Fruit fly (Drosophila melanogaster) whole organism, embryonic: ENCODE data around the gene UQCR-14L.

Source experiments
- CG10147 ChIP-seq: fragments of 200-800 bp; sonication (Bioruptor generic); optimal IDR thresholded peaks from 2 replicates; lab custom pipeline; 2019; ENCODE audit warnings: missing biosample characterization, mild to moderate bottlenecking, missing genetic modification characterization, moderate library complexity
- CG10543 ChIP-seq: fragments of 200-800 bp; sonication (Bioruptor generic); optimal IDR thresholded peaks from 3 replicates; lab custom pipeline; 2017; ENCODE audit warnings: missing biosample characterization, mild to moderate bottlenecking, missing genetic modification characterization, moderate library complexity
- CG11723 ChIP-seq: fragments of 200-800 bp; sonication (Bioruptor generic); optimal IDR thresholded peaks from 2 replicates; lab custom pipeline; 2017; ENCODE audit warnings: missing biosample characterization, mild to moderate bottlenecking, missing genetic modification characterization
- CG12071 ChIP-seq: fragments of 200-800 bp; sonication (Bioruptor generic); optimal IDR thresholded peaks from 3 replicates; lab custom pipeline; 2018; ENCODE audit warnings: missing biosample characterization, mild to moderate bottlenecking, missing genetic modification characterization
- CG12769 ChIP-seq: fragments of 200-800 bp; sonication (Bioruptor generic); optimal IDR thresholded peaks from 2 replicates; lab custom pipeline; 2019; ENCODE audit warnings: missing biosample characterization, mild to moderate bottlenecking, missing genetic modification characterization, moderate library complexity
- CG14014 ChIP-seq: fragments of 200-800 bp; sonication (Bioruptor generic); IDR thresholded peaks from 2 replicates; pipeline ENCODE4 v1.3.6; 2022; ENCODE audit warnings: missing biosample characterization, missing genetic modification characterization
- CG15601 ChIP-seq: fragments of 200-800 bp; sonication (Bioruptor generic); optimal IDR thresholded peaks from 3 replicates; lab custom pipeline; 2019; ENCODE audit warnings: missing biosample characterization, mild to moderate bottlenecking, missing genetic modification characterization, moderate library complexity
- CG1603 ChIP-seq: fragments of 200-800 bp; sonication (Bioruptor generic); optimal IDR thresholded peaks from 2 replicates; lab custom pipeline; 2019; ENCODE audit warnings: missing biosample characterization, mild to moderate bottlenecking, missing genetic modification characterization, moderate library complexity
- CG16863 ChIP-seq: fragments of 200-800 bp; sonication (Bioruptor generic); optimal IDR thresholded peaks from 3 replicates; lab custom pipeline; 2016; ENCODE audit warnings: missing biosample characterization, missing genetic modification characterization
- CG1792 ChIP-seq: fragments of 200-800 bp; sonication (Bioruptor generic); optimal IDR thresholded peaks from 2 replicates; lab custom pipeline; 2016; ENCODE audit warnings: missing biosample characterization, missing genetic modification characterization
- CG18599 ChIP-seq: fragments of 200-800 bp; sonication (Bioruptor generic); optimal IDR thresholded peaks from 3 replicates; lab custom pipeline; 2017; ENCODE audit warnings: missing biosample characterization, missing genetic modification characterization, mild to moderate bottlenecking, moderate library complexity, missing genetic modification reagents
- CG2116 ChIP-seq: fragments of 200-800 bp; sonication (Bioruptor generic); optimal IDR thresholded peaks from 3 replicates; lab custom pipeline; 2018; ENCODE audit warnings: missing biosample characterization, mild to moderate bottlenecking, missing genetic modification characterization
- CG2712 ChIP-seq: fragments of 200-800 bp; optimal IDR thresholded peaks from 3 replicates; lab custom pipeline; 2019; ENCODE audit warnings: missing biosample characterization, mild to moderate bottlenecking, missing genetic modification characterization, moderate library complexity
- CG31224 ChIP-seq: fragments of 200-800 bp; sonication (Bioruptor generic); IDR thresholded peaks from 2 replicates; pipeline ENCODE4 v1.3.6; 2022; ENCODE audit warnings: missing biosample characterization, missing genetic modification characterization
- CG3281 ChIP-seq: fragments of 200-800 bp; sonication (Bioruptor generic); optimal IDR thresholded peaks from 3 replicates; lab custom pipeline; 2017; ENCODE audit warnings: missing biosample characterization, mild to moderate bottlenecking, missing genetic modification characterization
- CG33557 ChIP-seq: fragments of 200-800 bp; sonication (Bioruptor generic); optimal IDR thresholded peaks from 2 replicates; lab custom pipeline; 2019; ENCODE audit warnings: missing biosample characterization, mild to moderate bottlenecking, missing genetic modification characterization, moderate library complexity
- CG34422 ChIP-seq: fragments of 200-800 bp; sonication (Bioruptor generic); IDR thresholded peaks from 3 replicates; pipeline ENCODE4 v1.3.6; 2022; ENCODE audit warnings: missing biosample characterization, missing genetic modification characterization
- CG3838 ChIP-seq: fragments of 200-800 bp; sonication (Bioruptor generic); optimal IDR thresholded peaks from 3 replicates; lab custom pipeline; 2016; ENCODE audit warnings: missing biosample characterization, missing genetic modification characterization
- CG4328 ChIP-seq: fragments of 200-800 bp; sonication (Bioruptor generic); optimal IDR thresholded peaks from 3 replicates; lab custom pipeline; 2017; ENCODE audit warnings: missing biosample characterization, missing genetic modification reagents, missing genetic modification characterization
- CG4360 ChIP-seq: fragments of 200-800 bp; sonication (Bioruptor generic); IDR thresholded peaks from 2 replicates; pipeline ENCODE4 v1.3.6; 2022; ENCODE audit warnings: missing biosample characterization, missing genetic modification characterization
- CG6854 ChIP-seq: fragments of 200-800 bp; sonication (Bioruptor generic); optimal IDR thresholded peaks from 3 replicates; lab custom pipeline; 2017; ENCODE audit warnings: missing biosample characterization, mild to moderate bottlenecking, missing genetic modification characterization
- Dad ChIP-seq: fragments of 200-800 bp; sonication (Bioruptor generic); optimal IDR thresholded peaks from 3 replicates; lab custom pipeline; 2016; ENCODE audit warnings: missing biosample characterization, missing genetic modification characterization
- Dfd ChIP-seq, 2 experiments: fragments of >200 bp; optimal IDR thresholded peaks; 2 replicates each; lab custom pipeline; 2017; ENCODE audit warnings: missing biosample characterization in 2 of 2, missing genetic modification characterization in 2 of 2
- H15 ChIP-seq: fragments of 200-800 bp; sonication (Bioruptor generic); IDR thresholded peaks from 3 replicates; pipeline ENCODE4 v1.3.6; 2022; ENCODE audit warnings: missing biosample characterization, missing genetic modification characterization
- HLH54F ChIP-seq: fragments of 200-800 bp; sonication (Bioruptor generic); optimal IDR thresholded peaks from 3 replicates; lab custom pipeline; 2016; ENCODE audit warnings: missing biosample characterization, missing genetic modification characterization
- Hsf ChIP-seq: fragments of 200-800 bp; sonication (Bioruptor generic); optimal IDR thresholded peaks from 3 replicates; lab custom pipeline; 2016; ENCODE audit warnings: missing biosample characterization, missing genetic modification characterization
- Lim3 ChIP-seq: fragments of 200-800 bp; sonication (Bioruptor generic); IDR thresholded peaks from 2 replicates; pipeline ENCODE4 v1.3.6; 2022; ENCODE audit warnings: missing biosample characterization, missing genetic modification characterization
- NC2β ChIP-seq: fragments of 200-800 bp; sonication (Bioruptor generic); optimal IDR thresholded peaks from 2 replicates; lab custom pipeline; 2016; ENCODE audit warnings: missing biosample characterization, missing genetic modification characterization
- Oli ChIP-seq: fragments of 200-800 bp; sonication (Bioruptor generic); optimal IDR thresholded peaks from 2 replicates; lab custom pipeline; 2018; ENCODE audit warnings: missing biosample characterization, mild to moderate bottlenecking, missing genetic modification characterization, moderate library complexity
- Ravus ChIP-seq: fragments of 200-800 bp; sonication (Bioruptor generic); IDR thresholded peaks from 2 replicates; pipeline ENCODE4 v1.3.6; 2022; ENCODE audit warnings: missing biosample characterization, missing genetic modification characterization
- Sox100B ChIP-seq: fragments of 200-800 bp; sonication (Bioruptor generic); optimal IDR thresholded peaks from 3 replicates; lab custom pipeline; 2018; ENCODE audit warnings: missing biosample characterization, mild to moderate bottlenecking, missing genetic modification characterization
- Spps ChIP-seq: fragments of 200-800 bp; sonication (Bioruptor generic); optimal IDR thresholded peaks from 2 replicates; lab custom pipeline; 2018; ENCODE audit warnings: missing biosample characterization, mild to moderate bottlenecking, missing genetic modification characterization
- Ssrp ChIP-seq: fragments of 200-800 bp; sonication (Bioruptor generic); optimal IDR thresholded peaks from 2 replicates; lab custom pipeline; 2018; ENCODE audit warnings: missing biosample characterization, mild to moderate bottlenecking, missing genetic modification characterization, moderate library complexity
- Tbp ChIP-seq: fragments of >200 bp; optimal IDR thresholded peaks from 2 replicates; lab custom pipeline; 2018; ENCODE audit warnings: missing biosample characterization, missing genetic modification characterization
- cas ChIP-seq: fragments of 200-800 bp; sonication (Bioruptor generic); IDR thresholded peaks from 2 replicates; pipeline ENCODE4 v1.3.6; 2022; ENCODE audit warnings: missing biosample characterization, missing genetic modification characterization
- ci ChIP-seq: fragments of 200-800 bp; sonication (Bioruptor generic); IDR thresholded peaks from 3 replicates; pipeline ENCODE4 v1.3.6; 2022; ENCODE audit warnings: missing biosample characterization, missing genetic modification characterization
- disco-r ChIP-seq: fragments of 200-800 bp; sonication (Bioruptor generic); optimal IDR thresholded peaks from 2 replicates; lab custom pipeline; 2016; ENCODE audit warnings: missing biosample characterization, missing genetic modification characterization
- en ChIP-seq: fragments of 200-800 bp; sonication (Bioruptor generic); optimal IDR thresholded peaks from 2 replicates; lab custom pipeline; 2016; ENCODE audit warnings: missing biosample characterization, missing genetic modification characterization
- eve ChIP-seq, 2 experiments: fragments of >200 bp; optimal IDR thresholded peaks; 2 replicates each; lab custom pipeline; 2017; ENCODE audit warnings: missing biosample characterization in 2 of 2, missing genetic modification characterization in 2 of 2
- fd64A ChIP-seq: fragments of 200-800 bp; sonication (Bioruptor generic); optimal IDR thresholded peaks from 3 replicates; lab custom pipeline; 2018; ENCODE audit warnings: missing biosample characterization, mild to moderate bottlenecking, missing genetic modification characterization
- ftz-f1 ChIP-seq: fragments of 200-800 bp; sonication (Bioruptor generic); optimal IDR thresholded peaks from 2 replicates; lab custom pipeline; 2016; ENCODE audit warnings: missing biosample characterization, missing genetic modification characterization
- gsb ChIP-seq: fragments of 200-800 bp; sonication (Bioruptor generic); IDR thresholded peaks from 2 replicates; pipeline ENCODE4 v1.3.6; 2022; ENCODE audit warnings: missing biosample characterization, missing genetic modification characterization
- klu ChIP-seq: fragments of 200-800 bp; sonication (Bioruptor generic); IDR thresholded peaks from 2 replicates; pipeline ENCODE4 v1.3.6; 2022; ENCODE audit warnings: missing biosample characterization, missing genetic modification characterization
- nerfin-1 ChIP-seq: fragments of 200-800 bp; sonication (Bioruptor generic); optimal IDR thresholded peaks from 3 replicates; lab custom pipeline; 2019; ENCODE audit warnings: missing biosample characterization, mild to moderate bottlenecking, missing genetic modification characterization, moderate library complexity
- pita ChIP-seq: fragments of 200-800 bp; sonication (Bioruptor generic); optimal IDR thresholded peaks from 2 replicates; lab custom pipeline; 2017; ENCODE audit warnings: missing biosample characterization, mild to moderate bottlenecking, missing genetic modification characterization
- slbo ChIP-seq: fragments of 200-800 bp; sonication (Bioruptor generic); IDR thresholded peaks from 2 replicates; pipeline ENCODE4 v1.3.6; 2022; ENCODE audit warnings: missing biosample characterization, missing genetic modification characterization
- so ChIP-seq: fragments of 200-800 bp; sonication (Bioruptor generic); IDR thresholded peaks from 3 replicates; pipeline ENCODE4 v1.3.6; 2022; ENCODE audit warnings: missing biosample characterization, missing genetic modification characterization
- sob ChIP-seq: fragments of 200-800 bp; sonication (Bioruptor generic); IDR thresholded peaks from 2 replicates; pipeline ENCODE4 v1.3.6; 2022; ENCODE audit warnings: missing biosample characterization, missing genetic modification characterization
- ttk ChIP-seq: fragments of 200-800 bp; sonication (Bioruptor generic); IDR thresholded peaks from 2 replicates; pipeline ENCODE4 v2.1.2; 2022; ENCODE audit warnings: missing biosample characterization, missing genetic modification characterization
- vfl ChIP-seq: fragments of 200-800 bp; sonication (Bioruptor generic); optimal IDR thresholded peaks from 2 replicates; lab custom pipeline; 2016; ENCODE audit warnings: missing biosample characterization, missing genetic modification characterization

Gene UQCR-14L

DNA sequence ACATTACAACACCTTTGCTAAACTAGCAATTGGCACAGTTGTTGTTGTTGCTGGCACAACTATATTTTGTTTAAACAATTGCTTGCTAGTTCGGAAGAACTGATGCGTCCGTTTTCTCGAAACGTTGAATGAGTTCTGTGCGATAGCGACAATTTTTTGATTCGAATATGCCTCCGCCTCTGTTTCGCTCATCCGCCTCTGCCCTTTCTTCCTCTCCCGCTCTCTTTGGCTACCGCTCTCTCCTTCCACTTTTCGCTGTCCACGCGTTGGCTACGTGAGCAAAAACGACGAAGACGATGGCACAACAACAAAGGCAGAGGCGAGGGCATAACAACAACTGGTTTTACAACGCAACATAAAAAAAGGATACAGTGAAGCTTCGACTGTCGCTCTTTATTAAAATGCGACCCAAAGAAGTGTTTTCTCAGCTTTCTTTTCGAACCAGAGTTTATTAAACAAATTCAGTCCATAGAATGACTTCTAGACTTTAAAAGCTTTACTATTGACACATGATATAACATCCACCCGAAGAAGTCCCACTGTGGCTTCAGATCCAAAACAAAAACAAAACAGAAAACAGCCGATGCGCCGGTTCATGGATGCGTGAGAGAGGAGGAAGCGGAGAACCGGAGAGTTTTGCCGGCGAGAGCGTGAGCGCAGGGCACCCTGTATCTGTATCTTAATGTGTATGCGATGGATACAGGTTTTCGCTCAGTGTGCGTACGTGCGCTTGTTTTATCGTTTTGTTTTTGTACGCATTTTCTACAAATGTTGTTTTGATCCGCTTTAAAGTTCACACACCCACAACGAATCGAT is 32.5 kb downstream of the UQCR-14L start (continued):
- peak; percentile 98 for TF ChIP-seq CG15601 (tag; lab: Kevin White, UChicago)
- TF ChIP-seq slbo (GFP tag; lab: Robert Waterston, UW) = no peak
- TF ChIP-seq Dfd (GFP tag; optimal IDR thresholded peaks at IDR 0.05; lab: Kevin White, UChicago) = peak in 1 of 2 experiments; percentile 70
- TF ChIP-seq ttk (GFP tag; lab: Robert Waterston, UW) = no peak
- peak; percentile 99 for TF ChIP-seq Ssrp (tag; lab: Kevin White, UChicago)
- no peak for TF ChIP-seq CG14014 (GFP tag; lab: Robert Waterston, UW)
- TF ChIP-seq CG12071 (GFP tag; lab: Kevin White, UChicago) = peak; percentile 99
- TF ChIP-seq CG34422 (GFP tag; lab: Robert Waterston, UW) = no peak
- peak; percentile 96 for TF ChIP-seq ftz-f1 (GFP tag; lab: Kevin White, UChicago)
- TF ChIP-seq nerfin-1 (tag; lab: Kevin White, UChicago) = peak; percentile 96
- TF ChIP-seq disco-r (GFP tag; lab: Kevin White, UChicago) = peak; percentile 99
- TF ChIP-seq CG2116 (GFP tag; lab: Kevin White, UChicago) = peak; percentile 90
- peak; percentile 95 for TF ChIP-seq fd64A (GFP tag; lab: Kevin White, UChicago)
- peak; percentile 99 for TF ChIP-seq en (GFP tag; lab: Kevin White, UChicago)
- TF ChIP-seq CG11723 (GFP tag; lab: Kevin White, UChicago) = peak; percentile 99
- TF ChIP-seq so = no peak
- TF ChIP-seq H15 (GFP tag; lab: Robert Waterston, UW) = no peak
- TF ChIP-seq sob (GFP tag; lab: Robert Waterston, UW) = no peak
- peak; percentile 100 for TF ChIP-seq HLH54F (GFP tag; lab: Kevin White, UChicago)
- peak; percentile 99 for TF ChIP-seq CG6854 (GFP tag; lab: Kevin White, UChicago)
- TF ChIP-seq Lim3 = no peak
- TF ChIP-seq cas (GFP tag; lab: Robert Waterston, UW) = no peak
- peak; percentile 99 for TF ChIP-seq CG12769 (tag; lab: Kevin White, UChicago)
- TF ChIP-seq CG10543 = peak; percentile 100
- TF ChIP-seq Ravus (GFP tag; lab: Robert Waterston, UW) = no peak
- TF ChIP-seq CG4360 (GFP tag; lab: Robert Waterston, UW) = no peak
- TF ChIP-seq CG16863 (GFP tag; lab: Kevin White, UChicago) = peak; percentile 100
- peak; percentile 97 for TF ChIP-seq CG1603
- peak; percentile 99 for TF ChIP-seq NC2β (GFP tag; lab: Kevin White, UChicago)
- peak; percentile 99 for TF ChIP-seq Oli
- no peak for TF ChIP-seq gsb
- no peak for TF ChIP-seq pita
- TF ChIP-seq CG4328 = peak; percentile 98
- TF ChIP-seq eve (GFP tag; optimal IDR thresholded peaks at IDR 0.05; lab: Kevin White, UChicago) = peak in 1 of 2 experiments; percentile 89
- TF ChIP-seq CG18599 (GFP tag; lab: Kevin White, UChicago) = peak; percentile 100
- TF ChIP-seq Spps = peak; percentile 98
- TF ChIP-seq ci (GFP tag; lab: Robert Waterston, UW) = no peak
- peak; percentile 99 for TF ChIP-seq CG2712
- peak; percentile 99 for TF ChIP-seq CG3838 (GFP tag; lab: Kevin White, UChicago)
- peak; percentile 99 for TF ChIP-seq CG3281
- peak; percentile 100 for TF ChIP-seq Dad (GFP tag; lab: Kevin White, UChicago)
- TF ChIP-seq klu (GFP tag; lab: Robert Waterston, UW) = no peak
- TF ChIP-seq Hsf (GFP tag; lab: Kevin White, UChicago) = peak; percentile 100
- no peak for TF ChIP-seq CG31224 (GFP tag; lab: Robert Waterston, UW)
- peak; percentile 98 for TF ChIP-seq Sox100B
- peak; percentile 99 for TF ChIP-seq CG1792 (GFP tag; lab: Kevin White, UChicago)
- peak; percentile 100 for TF ChIP-seq vfl
- no peak for TF ChIP-seq Tbp (GFP tag; lab: Kevin White, UChicago)
- peak; percentile 97 for TF ChIP-seq CG33557 (GFP tag; lab: Kevin White, UChicago)
- peak; percentile 99 for TF ChIP-seq CG10147
